Worm (Caenorhabditis elegans): Measurements from ENCODE around the gene fbxb-1.

- TF ChIP-seq hmg-4 (GFP tag; optimal IDR thresholded peaks at IDR 0.05) (no peak), hmbx-1 (tag; optimal IDR thresholded peaks at IDR 0.05) (no peak), ama-1 (optimal IDR thresholded peaks at IDR 0.05) (no peak)
Measured at ce11 chrV:19205450-19205849, 34.7 kb upstream of the fbxb-1 start.
